Worm (Caenorhabditis elegans): ENCODE data around the gene ntl-3.

- TF ChIP-seq fos-1 (tag; optimal IDR thresholded peaks at IDR 0.05) (no peak), ztf-11 (tag; optimal IDR thresholded peaks at IDR 0.05) (no peak)
Observed at ce11 chrIII:11833449-11833848, 12.8 kb downstream of the ntl-3 start.

All from whole organism, L1 larva.